Worm (Caenorhabditis elegans): ENCODE measurements around the gene fkh-9.

DNA sequence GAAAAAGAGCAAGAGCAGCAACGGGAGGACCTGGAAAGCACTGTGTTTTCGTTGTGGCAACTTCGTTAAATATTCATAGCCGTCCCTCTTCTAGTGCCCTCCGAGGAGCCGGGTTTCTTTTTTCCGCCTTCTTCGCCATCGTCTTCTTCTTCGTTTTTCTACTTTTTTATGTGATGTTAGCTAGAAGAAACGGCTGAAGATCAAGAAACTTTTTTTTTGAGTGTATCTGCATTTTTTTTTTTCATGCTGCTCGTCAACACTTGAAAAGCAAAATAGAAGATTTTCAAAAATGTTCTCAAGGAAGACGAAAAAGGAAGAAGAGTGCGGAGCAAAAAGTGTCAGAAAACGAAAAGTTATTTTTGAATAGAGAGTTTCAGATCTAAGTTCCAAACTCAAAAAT is 548 bp upstream of the fkh-9 start:
- TF ChIP-seq him-1 (tag; optimal IDR thresholded peaks at IDR 0.05), result no peak
- no peak for TF ChIP-seq W03F9.2 (tag; optimal IDR thresholded peaks at IDR 0.05)
- no peak for TF ChIP-seq dao-5 (tag; optimal IDR thresholded peaks at IDR 0.05)

All from whole organism, L4/young adult.